Worm (Caenorhabditis elegans) whole organism, L4/young adult: ENCODE results near the gene wrb-1.

Source experiments
- W03F9.2 ChIP-seq: fragments of 150-350 bp; optimal IDR thresholded peaks from 2 replicates; lab custom pipeline; 2014; ENCODE audit warnings: missing biosample characterization, missing genetic modification characterization
- dao-5 ChIP-seq: sonication (generic microtip); optimal IDR thresholded peaks from 2 replicates; lab custom pipeline; 2016; ENCODE audit warnings: missing genotype, missing genetic modification characterization, moderate library complexity, missing compliant biosample characterization
- him-1 ChIP-seq: sonication (generic microtip); optimal IDR thresholded peaks from 2 replicates; lab custom pipeline; 2016; ENCODE audit warnings: missing genotype, missing genetic modification reagents, missing genetic modification characterization, missing compliant biosample characterization

The wrb-1 gene

ce11 chrV:1195995-1196394 is at the start of gene wrb-1, which contains the start of gene Y50D4A.4:
wrb-1 (plus strand) TSS chrV:1196072.
Y50D4A.4 (minus strand) TSS chrV:1196127.
- TF ChIP-seq him-1 (tag; lab: Kevin White, UChicago) (no peak), dao-5 (tag; lab: Kevin White, UChicago) (no peak), W03F9.2 (tag; lab: Kevin White, UChicago) (peak; percentile 77)

ce11 chrV:1149734-1150669 is 45.9 kb upstream of the wrb-1 start:
- TF ChIP-seq dao-5 (tag; lab: Kevin White, UChicago), result no peak
- no peak for TF ChIP-seq W03F9.2 (tag; lab: Kevin White, UChicago)
- no peak for TF ChIP-seq him-1 (tag; lab: Kevin White, UChicago)

ce11 chrV:1151324-1151742 is 44.5 kb upstream of the wrb-1 start:
- TF ChIP-seq him-1 (tag; lab: Kevin White, UChicago), result peak; percentile 99
- peak; percentile 63 for TF ChIP-seq W03F9.2 (tag; lab: Kevin White, UChicago)
- TF ChIP-seq dao-5 (tag; lab: Kevin White, UChicago), result peak; percentile 87

ce11 chrV:1151830-1152229 is 44.0 kb upstream of the wrb-1 start:
- TF ChIP-seq W03F9.2 (tag; lab: Kevin White, UChicago) (no peak), dao-5 (tag; lab: Kevin White, UChicago) (no peak), him-1 (tag; lab: Kevin White, UChicago) (no peak)

- no peak for TF ChIP-seq dao-5 (tag; lab: Kevin White, UChicago)
- TF ChIP-seq W03F9.2 (tag; lab: Kevin White, UChicago), result no peak
- no peak for TF ChIP-seq him-1 (tag; lab: Kevin White, UChicago)
Observed at ce11 chrV:1152736-1153135, 43.1 kb upstream of the wrb-1 start.

ce11 chrV:1153387-1153786 is 42.5 kb upstream of the wrb-1 start:
- TF ChIP-seq dao-5 (tag; lab: Kevin White, UChicago), result no peak
- TF ChIP-seq him-1 (tag; lab: Kevin White, UChicago), result no peak
- no peak for TF ChIP-seq W03F9.2 (tag; lab: Kevin White, UChicago)

- TF ChIP-seq W03F9.2 (tag; lab: Kevin White, UChicago), result no peak
- peak; percentile 54 for TF ChIP-seq him-1 (tag; lab: Kevin White, UChicago)
Observed at ce11 chrV:1153925-1154324, 41.9 kb upstream of the wrb-1 start.

- TF ChIP-seq W03F9.2 (tag; lab: Kevin White, UChicago) (no peak), dao-5 (tag; lab: Kevin White, UChicago) (no peak), him-1 (tag; lab: Kevin White, UChicago) (no peak)
Observed at ce11 chrV:1154472-1155278, 41.2 kb upstream of the wrb-1 start.

ce11 chrV:1155914-1156313 is 40.0 kb upstream of the wrb-1 start, which contains the start of gene cmd-1:
cmd-1 (plus strand) TSS chrV:1156271.
- TF ChIP-seq him-1 (tag; lab: Kevin White, UChicago) (no peak), W03F9.2 (tag; lab: Kevin White, UChicago) (no peak), dao-5 (tag; lab: Kevin White, UChicago) (no peak)

- TF ChIP-seq dao-5 (tag; lab: Kevin White, UChicago), result no peak
- no peak for TF ChIP-seq him-1 (tag; lab: Kevin White, UChicago)
- no peak for TF ChIP-seq W03F9.2 (tag; lab: Kevin White, UChicago)
Observed at ce11 chrV:1156431-1156830, 39.4 kb upstream of the wrb-1 start.

ce11 chrV:1157443-1157842 is 38.4 kb upstream of the wrb-1 start:
- TF ChIP-seq him-1 (tag; lab: Kevin White, UChicago), result no peak
- no peak for TF ChIP-seq W03F9.2 (tag; lab: Kevin White, UChicago)
- TF ChIP-seq dao-5 (tag; lab: Kevin White, UChicago), result no peak

ce11 chrV:1158247-1158646 is 37.6 kb upstream of the wrb-1 start:
- TF ChIP-seq W03F9.2 (tag; lab: Kevin White, UChicago), result no peak
- TF ChIP-seq him-1 (tag; lab: Kevin White, UChicago), result peak; percentile 66
- TF ChIP-seq dao-5 (tag; lab: Kevin White, UChicago), result no peak

- TF ChIP-seq him-1 (tag; lab: Kevin White, UChicago), result no peak
- TF ChIP-seq W03F9.2 (tag; lab: Kevin White, UChicago), result no peak
Observed at ce11 chrV:1160716-1161115, 35.2 kb upstream of the wrb-1 start.
